Worm (Caenorhabditis elegans) whole organism, L2 larva: Measurements from ENCODE around the gene srh-116.

ENCODE experiments used
- ama-1 ChIP-seq: fragments of 150-350 bp; optimal IDR thresholded peaks from 2 replicates; lab custom pipeline; 2018; ENCODE audit warnings: inconsistent platforms
- elt-1 ChIP-seq: fragments of 150-350 bp; optimal IDR thresholded peaks from 2 replicates; lab custom pipeline; 2014; ENCODE audit warnings: missing biosample characterization, missing genetic modification characterization
- elt-3 ChIP-seq: sonication (generic microtip); optimal IDR thresholded peaks from 2 replicates; lab custom pipeline; 2017; ENCODE audit warnings: missing biosample characterization, missing genetic modification characterization
- lin-13 ChIP-seq: fragments of 150-350 bp; optimal IDR thresholded peaks from 2 replicates; lab custom pipeline; 2014; ENCODE audit warnings: missing biosample characterization, missing genetic modification reagents, missing genetic modification characterization
- mab-5 ChIP-seq: fragments of 150-350 bp; optimal IDR thresholded peaks from 2 replicates; lab custom pipeline; 2014; ENCODE audit warnings: missing biosample characterization, missing genetic modification characterization
- nhr-10 ChIP-seq: sonication (generic microtip); optimal IDR thresholded peaks from 2 replicates; lab custom pipeline; 2017; ENCODE audit warnings: missing biosample characterization, missing genetic modification characterization
- nhr-77 ChIP-seq: fragments of 150-350 bp; optimal IDR thresholded peaks from 2 replicates; lab custom pipeline; 2014; ENCODE audit warnings: missing biosample characterization, missing genetic modification characterization
- ztf-11 ChIP-seq: sonication (generic microtip); optimal IDR thresholded peaks from 2 replicates; lab custom pipeline; 2017; ENCODE audit warnings: missing biosample characterization, missing genetic modification characterization

DNA sequence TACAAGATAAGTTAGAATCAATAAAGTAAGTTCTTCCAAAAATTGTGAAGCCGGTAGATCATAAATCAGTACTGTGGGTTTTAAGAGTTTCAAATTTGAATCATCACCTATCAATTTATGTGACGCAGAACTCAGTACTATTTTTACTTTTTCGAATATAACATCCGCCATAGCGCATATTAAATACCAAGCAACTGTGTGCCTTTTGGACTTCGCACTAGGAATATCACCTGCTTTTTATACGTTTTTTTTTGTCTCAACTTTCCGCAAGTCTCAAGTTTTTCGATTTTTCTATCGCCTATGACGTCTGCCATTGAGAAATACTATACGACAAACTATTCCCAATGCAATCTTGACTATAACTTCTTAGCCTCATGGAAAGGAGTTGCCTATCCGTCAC, 42.2 kb downstream of the srh-116 start, which contains the start of gene srh-113:
- no peak for TF ChIP-seq lin-13
- TF ChIP-seq ama-1 (lab: Kevin White, UChicago): no peak
- no peak for TF ChIP-seq nhr-10 (tag; lab: Kevin White, UChicago)
- no peak for TF ChIP-seq nhr-77 (tag; lab: Kevin White, UChicago)
- no peak for TF ChIP-seq mab-5 (tag; lab: Kevin White, UChicago)
- no peak for TF ChIP-seq elt-3 (tag; lab: Kevin White, UChicago)
- TF ChIP-seq ztf-11 (tag; lab: Kevin White, UChicago): no peak
- no peak for TF ChIP-seq elt-1
